Worm (Caenorhabditis elegans): Measurements from ENCODE around the gene gcy-3.

- TF ChIP-seq him-1 (tag; optimal IDR thresholded peaks at IDR 0.05) (no peak), W03F9.2 (tag; optimal IDR thresholded peaks at IDR 0.05) (no peak)
These were observed 16.6 kb upstream of the gcy-3 start, which contains the start of gene mex-6 for ce11 chrII:9523539-9524224.
